Worm (Caenorhabditis elegans): ENCODE data around the gene pqn-63.

pqn-63 gene

DNA sequence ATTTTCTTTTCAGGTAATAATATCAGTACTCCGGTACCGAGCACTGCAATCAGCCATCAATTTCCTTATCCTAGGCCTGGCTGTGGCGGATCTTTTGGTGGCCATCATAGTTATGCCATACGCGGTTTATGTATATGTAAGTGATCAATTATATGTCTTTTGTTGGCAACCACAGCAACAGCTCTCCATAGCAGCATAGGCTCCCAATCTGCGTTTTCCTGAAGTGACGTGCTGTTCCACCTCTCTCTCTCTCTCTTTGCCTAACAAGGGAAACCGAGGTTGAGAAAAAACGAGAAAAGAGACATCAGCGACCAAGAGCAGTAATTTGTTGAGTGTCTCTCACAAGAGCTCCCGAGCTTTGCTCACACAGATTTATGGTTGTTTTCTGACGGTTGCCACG, 6.6 kb upstream of the pqn-63 start:
- no peak for TF ChIP-seq fkh-4 (tag; optimal IDR thresholded peaks at IDR 0.05; ENCODE audit: borderline replicate concordance)

ce11 chrV:9616130-9616529, 299 bp downstream of the pqn-63 start:
- no peak for TF ChIP-seq egl-27 (tag; optimal IDR thresholded peaks at IDR 0.05)

DNA sequence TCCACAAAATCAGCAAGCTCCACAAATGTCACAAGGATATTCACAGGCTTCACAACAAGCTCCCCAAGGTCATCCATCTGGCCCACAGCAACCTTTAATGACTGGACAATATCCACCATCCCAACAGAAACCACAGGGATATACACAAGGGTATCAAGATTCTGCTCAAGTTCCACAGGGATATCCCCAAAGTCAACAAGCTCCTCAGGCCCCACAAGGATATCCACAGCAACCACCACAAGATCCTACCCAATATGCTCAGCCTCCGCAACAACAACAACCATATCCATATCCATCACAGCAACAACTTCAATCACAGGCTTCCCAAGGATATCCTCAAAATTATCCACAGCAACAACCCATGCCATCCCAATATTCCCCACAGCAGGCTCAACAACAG, 856 bp downstream of the pqn-63 start:
- TF ChIP-seq aly-2 (tag; optimal IDR thresholded peaks at IDR 0.05) (no peak), fkh-10 (GFP tag; optimal IDR thresholded peaks at IDR 0.05) (no peak), tbx-2 (tag; optimal IDR thresholded peaks at IDR 0.05) (no peak), nhr-47 (tag; optimal IDR thresholded peaks at IDR 0.05) (no peak), elt-2 (tag; optimal IDR thresholded peaks at IDR 0.05) (no peak), grh-1 (GFP tag; IDR thresholded peaks at IDR 0.05) (no peak), efl-1 (optimal IDR thresholded peaks at IDR 0.05) (no peak), efl-1 (GFP tag; optimal IDR thresholded peaks at IDR 0.05 in 1 of 2) (no peak), sox-4 (tag; optimal IDR thresholded peaks at IDR 0.05) (no peak), fkh-8 (tag; optimal IDR thresholded peaks at IDR 0.05) (no peak), skn-1 (tag; optimal IDR thresholded peaks at IDR 0.05) (no peak), unc-62 (GFP tag; optimal IDR thresholded peaks at IDR 0.05) (no peak), nhr-20 (tag; optimal IDR thresholded peaks at IDR 0.05) (no peak), aha-1 (tag; optimal IDR thresholded peaks at IDR 0.05) (no peak), F16B12.6 (tag; optimal IDR thresholded peaks at IDR 0.05) (no peak), alr-1 (tag; optimal IDR thresholded peaks at IDR 0.05; ENCODE audit: borderline replicate concordance) (no peak), ceh-8 (GFP tag; optimal IDR thresholded peaks at IDR 0.05) (no peak), nhr-19 (GFP tag; conservative IDR thresholded peaks at IDR 0.05) (no peak)

DNA sequence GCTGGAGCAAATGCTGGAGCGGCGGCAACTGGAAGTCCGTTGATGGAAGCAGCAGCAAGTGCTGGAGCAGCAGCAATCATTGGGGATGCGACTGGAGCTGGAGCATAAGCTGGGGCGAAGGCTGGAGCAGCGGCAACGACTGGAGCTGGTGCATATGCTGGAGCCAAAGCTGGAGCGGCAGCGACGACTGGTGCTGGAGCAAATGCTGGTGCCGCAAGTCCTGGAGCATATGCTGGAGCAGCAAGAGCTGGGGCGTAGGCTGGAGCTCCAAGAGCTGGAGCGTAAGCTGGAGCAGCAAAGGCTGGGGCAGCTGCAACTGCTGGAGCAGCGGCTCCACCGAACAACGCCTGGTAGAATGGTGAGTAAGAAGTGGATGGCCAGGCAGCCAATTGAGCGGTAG, 2.6 kb downstream of the pqn-63 start:
- TF ChIP-seq nhr-76 (tag; optimal IDR thresholded peaks at IDR 0.05), result no peak
- no peak for TF ChIP-seq lin-39 (tag; optimal IDR thresholded peaks at IDR 0.05)
- no peak for TF ChIP-seq nhr-20 (tag; optimal IDR thresholded peaks at IDR 0.05)
- no peak for TF ChIP-seq nhr-71 (tag; optimal IDR thresholded peaks at IDR 0.05)
- no peak for TF ChIP-seq nhr-11 (tag; optimal IDR thresholded peaks at IDR 0.05)
- TF ChIP-seq snpc-4 (tag; optimal IDR thresholded peaks at IDR 0.05), result no peak
- peak; percentile 7 for TF ChIP-seq ceh-8 (GFP tag; optimal IDR thresholded peaks at IDR 0.05)
- no peak for TF ChIP-seq zag-1 (tag; optimal IDR thresholded peaks at IDR 0.05)

DNA sequence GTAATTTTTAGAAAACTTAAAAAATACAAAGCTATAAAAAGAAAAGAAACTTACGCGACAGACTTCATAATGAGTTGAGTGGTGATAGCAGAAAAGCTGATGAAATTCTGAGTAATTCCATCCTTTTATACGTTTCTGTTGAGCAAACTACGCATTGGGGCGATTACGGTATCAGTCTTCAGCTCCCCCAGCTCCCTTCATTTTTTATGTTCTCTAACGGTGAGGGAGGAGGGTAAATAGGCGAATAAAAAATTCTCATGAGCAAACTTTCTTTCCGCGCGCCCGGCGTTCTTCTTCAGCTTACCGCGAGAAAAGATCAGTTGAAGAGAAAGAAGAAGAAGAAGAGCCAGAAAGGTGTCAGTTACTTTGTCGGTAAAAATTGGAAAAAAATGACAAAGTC, 3.1 kb downstream of the pqn-63 start, which contains the start of gene idpc-7:
TSS of gene idpc-7 (minus strand) at position 101 of the 400 bp plus-strand sequence.
- TF ChIP-seq efl-1 (optimal IDR thresholded peaks at IDR 0.05), result no peak
- peak in 1 of 2 experiments; percentile 5 for TF ChIP-seq efl-1 (GFP tag; optimal IDR thresholded peaks at IDR 0.05 in 1 of 2)
- no peak for TF ChIP-seq C16A3.4 (tag; optimal IDR thresholded peaks at IDR 0.05)
- no peak for TF ChIP-seq fkh-4 (tag; optimal IDR thresholded peaks at IDR 0.05; ENCODE audit: borderline replicate concordance)

DNA sequence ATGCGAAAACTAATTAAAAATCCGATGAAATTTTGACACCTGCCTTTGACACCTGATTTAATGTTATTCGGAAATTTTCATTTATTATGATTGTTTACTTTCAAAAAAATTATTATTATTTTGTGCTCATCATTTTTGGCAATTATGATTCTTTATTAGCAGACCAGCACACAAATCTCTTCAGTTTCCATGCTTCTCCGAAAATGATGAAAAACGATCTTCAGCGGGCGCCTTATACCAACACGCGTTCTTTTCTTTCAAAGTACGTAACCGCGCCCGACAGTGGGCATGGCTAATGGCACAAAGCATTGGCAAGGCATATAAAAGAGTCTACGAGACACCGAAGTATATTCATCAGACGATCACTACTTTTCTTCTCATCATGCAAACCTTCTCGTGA, 4.0 kb downstream of the pqn-63 start, which contains the start of gene idpc-6:
TSS of gene idpc-6 (plus strand) at position 301 of the 400 bp plus-strand sequence.
- TF ChIP-seq mab-9 (GFP tag; IDR thresholded peaks at IDR 0.05), result no peak
- TF ChIP-seq unc-62 (GFP tag; optimal IDR thresholded peaks at IDR 0.05), result no peak
- TF ChIP-seq ets-5 (GFP tag; IDR thresholded peaks at IDR 0.05), result no peak
- TF ChIP-seq fos-1 (tag; optimal IDR thresholded peaks at IDR 0.05), result no peak
- no peak for TF ChIP-seq nhr-19 (GFP tag; conservative IDR thresholded peaks at IDR 0.05)
- no peak for TF ChIP-seq mep-1 (tag; optimal IDR thresholded peaks at IDR 0.05)
- TF ChIP-seq mdl-1 (tag; optimal IDR thresholded peaks at IDR 0.05), result no peak
- no peak for TF ChIP-seq elt-3 (tag; optimal IDR thresholded peaks at IDR 0.05)
- TF ChIP-seq isw-1 (GFP tag; IDR thresholded peaks at IDR 0.05), result no peak
- TF ChIP-seq alr-1 (tag; optimal IDR thresholded peaks at IDR 0.05; ENCODE audit: borderline replicate concordance), result no peak
- TF ChIP-seq snu-23 (GFP tag; optimal IDR thresholded peaks at IDR 0.05), result no peak
- no peak for TF ChIP-seq nhr-12 (tag; optimal IDR thresholded peaks at IDR 0.05)
- no peak for TF ChIP-seq unc-30 (tag; optimal IDR thresholded peaks at IDR 0.05)
- no peak for TF ChIP-seq nhr-20 (tag; optimal IDR thresholded peaks at IDR 0.05)
- TF ChIP-seq pqm-1 (tag; optimal IDR thresholded peaks at IDR 0.05), result no peak

Measured in whole organism, L1 larva.